Worm (Caenorhabditis elegans) whole organism, late embryonic: Measurements from ENCODE around the gene pfd-5.

Source experiments
- K02D7.2 ChIP-seq: sonication (generic microtip); optimal IDR thresholded peaks from 2 replicates; lab custom pipeline; 2017; ENCODE audit warnings: mild to moderate bottlenecking, missing genetic modification characterization, missing compliant biosample characterization
- ama-1 ChIP-seq: fragments of 150-350 bp; optimal IDR thresholded peaks from 2 replicates; lab custom pipeline; 2014
- ceh-22 ChIP-seq: sonication (generic microtip); optimal IDR thresholded peaks from 2 replicates; lab custom pipeline; 2017; ENCODE audit warnings: missing biosample characterization, missing genetic modification characterization
- ceh-31 ChIP-seq: sonication (generic microtip); optimal IDR thresholded peaks from 2 replicates; lab custom pipeline; 2016; ENCODE audit warnings: missing genetic modification characterization, missing compliant biosample characterization
- che-1 ChIP-seq: sonication (generic microtip); optimal IDR thresholded peaks from 2 replicates; lab custom pipeline; 2016; ENCODE audit warnings: mild to moderate bottlenecking, missing genetic modification characterization, missing compliant biosample characterization
- dve-1 ChIP-seq: sonication (generic microtip); optimal IDR thresholded peaks from 2 replicates; lab custom pipeline; 2017; ENCODE audit warnings: antibody characterized with exemption, mild to moderate bottlenecking, missing genetic modification characterization, missing compliant biosample characterization
- fax-1 ChIP-seq: sonication (generic microtip); optimal IDR thresholded peaks from 2 replicates; lab custom pipeline; 2016; ENCODE audit warnings: missing genotype, missing genetic modification characterization, missing compliant biosample characterization
- nhr-232 ChIP-seq: sonication (generic microtip); optimal IDR thresholded peaks from 2 replicates; lab custom pipeline; 2016; ENCODE audit warnings: missing genetic modification characterization, missing compliant biosample characterization
- pag-3 ChIP-seq: sonication (generic microtip); optimal IDR thresholded peaks from 2 replicates; lab custom pipeline; 2016; ENCODE audit warnings: missing compliant biosample characterization, missing genetic modification characterization, borderline replicate concordance
- pha-4 ChIP-seq: fragments of 150-350 bp; optimal IDR thresholded peaks from 2 replicates; lab custom pipeline; 2018; ENCODE audit warnings: missing biosample characterization, missing genetic modification reagents, missing genetic modification characterization
- ref-2 ChIP-seq: sonication (generic microtip); optimal IDR thresholded peaks from 2 replicates; lab custom pipeline; 2016; ENCODE audit warnings: missing genetic modification characterization, missing compliant biosample characterization
- rnt-1 ChIP-seq: sonication (generic microtip); optimal IDR thresholded peaks from 2 replicates; lab custom pipeline; 2016; ENCODE audit warnings: missing genetic modification characterization, missing compliant biosample characterization
- tbx-2 ChIP-seq: sonication (generic microtip); optimal IDR thresholded peaks from 2 replicates; lab custom pipeline; 2016; ENCODE audit warnings: missing genetic modification characterization, missing compliant biosample characterization
- unc-86 ChIP-seq: sonication (generic microtip); optimal IDR thresholded peaks from 2 replicates; lab custom pipeline; 2016; ENCODE audit warnings: missing genetic modification characterization, missing compliant biosample characterization

DNA sequence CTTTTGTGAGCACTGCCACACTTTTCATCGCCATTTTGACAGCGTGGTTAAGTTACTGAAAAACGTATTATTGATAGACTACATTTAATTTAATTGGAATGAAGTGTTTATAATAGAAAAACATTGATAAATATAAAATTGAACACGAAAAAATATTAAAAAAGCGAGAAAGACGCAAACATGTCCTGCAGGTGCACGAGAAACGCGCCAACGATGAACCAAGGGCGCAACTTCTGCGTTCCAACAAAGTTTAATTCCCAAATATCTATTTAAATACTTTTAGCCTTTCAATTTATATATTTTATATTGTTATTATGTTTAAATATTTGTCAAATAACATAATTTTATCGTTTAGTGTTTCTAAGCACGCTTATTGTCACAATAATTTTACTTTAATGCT is 35.5 kb upstream of the pfd-5 start, which contains the start of gene ndus-8:
- TF ChIP-seq ref-2 (tag; lab: Kevin White, UChicago): no peak
- no peak for TF ChIP-seq ceh-31 (tag; lab: Kevin White, UChicago)
- TF ChIP-seq pha-4: no peak
- TF ChIP-seq che-1 (tag; lab: Kevin White, UChicago): no peak
- TF ChIP-seq ama-1 (lab: Kevin White, UChicago): no peak
- TF ChIP-seq dve-1 (tag; lab: Kevin White, UChicago): no peak
- no peak for TF ChIP-seq nhr-232 (tag; lab: Kevin White, UChicago)
- no peak for TF ChIP-seq pag-3 (tag; lab: Kevin White, UChicago)
- TF ChIP-seq fax-1 (tag; lab: Kevin White, UChicago): no peak
- TF ChIP-seq ceh-22 (tag; lab: Kevin White, UChicago): no peak
- TF ChIP-seq unc-86 (tag; lab: Kevin White, UChicago): no peak
- no peak for TF ChIP-seq tbx-2 (tag; lab: Kevin White, UChicago)
- no peak for TF ChIP-seq rnt-1 (tag; lab: Kevin White, UChicago)
- no peak for TF ChIP-seq K02D7.2 (tag; lab: Kevin White, UChicago)
